Fruit fly (Drosophila melanogaster) whole organism, pupa: Measurements from ENCODE around the gene CG18404.

Source experiments
- CG10348 ChIP-seq: fragments of 200-800 bp; sonication (Bioruptor generic); IDR thresholded peaks from 2 replicates; pipeline ENCODE4 v1.3.6; 2022; ENCODE audit warnings: missing biosample characterization, missing genetic modification characterization
- CG13204 ChIP-seq: fragments of 200-800 bp; sonication (Bioruptor generic); optimal IDR thresholded peaks from 2 replicates; lab custom pipeline; 2018; ENCODE audit warnings: missing biosample characterization, mild to moderate bottlenecking, missing genetic modification characterization, moderate library complexity
- CG14655 ChIP-seq: fragments of 200-800 bp; sonication (Bioruptor generic); optimal IDR thresholded peaks from 3 replicates; lab custom pipeline; 2017; ENCODE audit warnings: mild to moderate bottlenecking, missing biosample characterization, missing genetic modification reagents, missing genetic modification characterization
- CG15710 ChIP-seq: fragments of 200-800 bp; sonication (Bioruptor generic); optimal IDR thresholded peaks from 2 replicates; lab custom pipeline; 2018; ENCODE audit warnings: missing biosample characterization, mild to moderate bottlenecking, missing genetic modification characterization, moderate library complexity
- CG17806 ChIP-seq: fragments of 200-800 bp; sonication (Bioruptor generic); optimal IDR thresholded peaks from 2 replicates; lab custom pipeline; 2018; ENCODE audit warnings: missing biosample characterization, mild to moderate bottlenecking, missing genetic modification characterization, moderate library complexity
- CG32121 ChIP-seq: fragments of 200-800 bp; sonication (Bioruptor generic); IDR thresholded peaks from 2 replicates; pipeline ENCODE4 v1.3.6; 2022; ENCODE audit warnings: missing biosample characterization, missing genetic modification characterization
- CG34367 ChIP-seq: fragments of 200-800 bp; sonication (Bioruptor generic); optimal IDR thresholded peaks from 2 replicates; lab custom pipeline; 2018; ENCODE audit warnings: missing biosample characterization, mild to moderate bottlenecking, missing genetic modification characterization
- CG4496 ChIP-seq: fragments of 200-800 bp; sonication (Bioruptor generic); IDR thresholded peaks from 3 replicates; pipeline ENCODE4 v1.3.6; 2022; ENCODE audit warnings: missing biosample characterization, missing genetic modification characterization
- CG8159 ChIP-seq: fragments of 200-800 bp; sonication (Bioruptor generic); optimal IDR thresholded peaks from 3 replicates; lab custom pipeline; 2018; ENCODE audit warnings: missing biosample characterization, mild to moderate bottlenecking, missing genetic modification characterization, moderate library complexity
- CG8301 ChIP-seq: fragments of 200-800 bp; sonication (Bioruptor generic); optimal IDR thresholded peaks from 2 replicates; lab custom pipeline; 2018; ENCODE audit warnings: missing biosample characterization, mild to moderate bottlenecking, missing genetic modification characterization
- CG9948 ChIP-seq: fragments of 200-800 bp; sonication (Bioruptor generic); optimal IDR thresholded peaks from 2 replicates; lab custom pipeline; 2018; ENCODE audit warnings: missing biosample characterization, mild to moderate bottlenecking, missing genetic modification characterization, moderate library complexity
- D1 ChIP-seq: fragments of 200-800 bp; sonication (Bioruptor generic); optimal IDR thresholded peaks from 2 replicates; lab custom pipeline; 2018; ENCODE audit warnings: missing biosample characterization, mild to moderate bottlenecking, missing genetic modification characterization, moderate library complexity
- EcR ChIP-seq: fragments of 200-800 bp; sonication (Bioruptor generic); optimal IDR thresholded peaks from 3 replicates; lab custom pipeline; 2019; ENCODE audit warnings: missing biosample characterization, missing genetic modification characterization, mild to moderate bottlenecking, moderate library complexity, missing genetic modification reagents
- Ets98B ChIP-seq: fragments of 200-800 bp; sonication (Bioruptor generic); IDR thresholded peaks from 2 replicates; pipeline ENCODE4 v1.3.6; 2022; ENCODE audit warnings: missing biosample characterization, missing genetic modification characterization
- Pif1A ChIP-seq: fragments of 200-800 bp; sonication (Bioruptor generic); optimal IDR thresholded peaks from 3 replicates; lab custom pipeline; 2016; ENCODE audit warnings: missing biosample characterization, missing genetic modification characterization
- Pif1B ChIP-seq: fragments of 200-800 bp; sonication (Bioruptor generic); optimal IDR thresholded peaks from 3 replicates; lab custom pipeline; 2016; ENCODE audit warnings: missing biosample characterization, missing genetic modification characterization
- Snoo ChIP-seq: fragments of 200-800 bp; sonication (Bioruptor generic); optimal IDR thresholded peaks from 3 replicates; lab custom pipeline; 2017; ENCODE audit warnings: missing biosample characterization, mild to moderate bottlenecking, missing genetic modification characterization, inconsistent platforms
- fd96Ca ChIP-seq: fragments of 200-800 bp; sonication (Bioruptor generic); IDR thresholded peaks from 3 replicates; pipeline ENCODE4 v1.3.6; 2022; ENCODE audit warnings: missing biosample characterization, missing genetic modification characterization
- gl ChIP-seq: fragments of 200-800 bp; sonication (Bioruptor generic); optimal IDR thresholded peaks from 2 replicates; lab custom pipeline; 2018; ENCODE audit warnings: missing biosample characterization, mild to moderate bottlenecking, missing genetic modification characterization
- rn ChIP-seq: fragments of 200-800 bp; sonication (Bioruptor generic); IDR thresholded peaks from 2 replicates; pipeline ENCODE4 v1.3.6; 2022; ENCODE audit warnings: missing biosample characterization, missing genetic modification characterization

The CG18404 gene

dm6 chr3R:30296840-30297239, 43.9 kb downstream of the CG18404 start:
- TF ChIP-seq CG15710 (tag; lab: Kevin White, UChicago) (no peak), CG14655 (GFP tag; lab: Kevin White, UChicago) (no peak), Snoo (tag; lab: Kevin White, UChicago) (no peak), CG17806 (tag; lab: Kevin White, UChicago) (no peak), CG34367 (tag; lab: Kevin White, UChicago) (no peak), D1 (tag; lab: Kevin White, UChicago) (no peak), CG8301 (no peak), Ets98B (no peak)
- TF ChIP-seq, all 21 proteins: peak for 0

- TF ChIP-seq fd96Ca (GFP tag; lab: Robert Waterston, UW) (peak; percentile 38; the same call in 1 of the 3 replicates), gl (no peak), Pif1B (GFP tag; lab: Kevin White, UChicago) (peak; percentile 26), EcR (GFP tag; lab: Kevin White, UChicago) (peak; percentile 50), CG4496 (0 out of 3 replicates have a peak, but pooled peaks have one; percentile 9), CG8159 (tag; lab: Kevin White, UChicago) (no peak)
These were observed 44.7 kb downstream of the CG18404 start for dm6 chr3R:30297652-30298051.

- TF ChIP-seq CG8159 (tag; lab: Kevin White, UChicago) (no peak), Pif1B (GFP tag; lab: Kevin White, UChicago) (no peak), CG17806 (tag; lab: Kevin White, UChicago) (no peak), Pif1A (GFP tag; lab: Kevin White, UChicago) (no peak), CG4496 (no peak), CG9948 (tag; lab: Kevin White, UChicago) (no peak), CG14655 (GFP tag; lab: Kevin White, UChicago) (no peak), Ets98B (no peak), fd96Ca (GFP tag; lab: Robert Waterston, UW) (no peak), gl (no peak), CG10348 (GFP tag; lab: Robert Waterston, UW) (no peak), CG34367 (tag; lab: Kevin White, UChicago) (no peak), EcR (GFP tag; lab: Kevin White, UChicago) (no peak), CG13204 (GFP tag; lab: Kevin White, UChicago) (no peak), CG32121 (GFP tag; lab: Robert Waterston, UW) (no peak), Snoo (tag; lab: Kevin White, UChicago) (no peak), CG8301 (no peak), D1 (tag; lab: Kevin White, UChicago) (no peak), rn (GFP tag; lab: Robert Waterston, UW) (no peak)
- TF ChIP-seq, all 21 proteins: peak for 0
These were observed 50.4 kb downstream of the CG18404 start for dm6 chr3R:30303351-30303750.
